Fruit fly (Drosophila melanogaster) whole organism, adult: Measurements from ENCODE around the gene Tbh.

Experiments
- Crg-1 ChIP-seq: fragments of 200-800 bp; sonication (Bioruptor generic); optimal IDR thresholded peaks from 2 replicates; lab custom pipeline; 2016; ENCODE audit warnings: missing biosample characterization, missing genetic modification characterization
- bab1 ChIP-seq: fragments of 200-800 bp; sonication (Bioruptor generic); optimal IDR thresholded peaks from 3 replicates; lab custom pipeline; 2019; ENCODE audit warnings: missing biosample characterization, mild to moderate bottlenecking, missing genetic modification characterization, moderate library complexity
- kay ChIP-seq: fragments of 200-800 bp; sonication (Bioruptor generic); peaks from one replicate; lab custom pipeline; 2016; ENCODE audit warnings: missing biosample characterization, missing genetic modification characterization, borderline replicate concordance

dm6 chrX:7955890-7956289, 39.6 kb upstream of the Tbh start, which contains the start of the genes CG15332 and CG15330:
- TF ChIP-seq bab1 (GFP tag; lab: Kevin White, UChicago), result no peak
- TF ChIP-seq kay, result no peak
- no peak for TF ChIP-seq Crg-1 (GFP tag; lab: Kevin White, UChicago)
